Fruit fly (Drosophila melanogaster): ENCODE data around the gene Hr38.

Gene Hr38

DNA sequence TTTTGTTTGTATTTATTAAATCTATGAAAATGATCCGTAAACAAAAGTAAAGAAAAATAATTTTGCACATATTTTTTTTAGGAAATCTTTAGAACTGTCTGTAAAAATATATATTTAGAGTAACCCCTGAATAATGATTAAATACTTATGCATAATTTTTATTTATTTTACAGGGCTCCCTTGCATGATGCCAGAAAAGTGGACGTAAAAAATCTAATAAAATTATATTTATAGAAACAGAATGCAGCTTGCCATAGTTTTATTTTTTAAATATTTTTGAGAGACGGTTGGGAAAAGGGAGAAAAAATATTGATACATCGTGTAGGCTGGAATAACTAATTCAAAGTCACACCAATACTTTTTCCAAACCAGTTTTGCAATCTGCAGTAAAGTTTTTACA is 65.8 kb downstream of the Hr38 start, which contains the start of gene CG18810:
Gene CG18810, plus strand, starts transcription at position 301 of the 400 bp plus-strand sequence.
- TF ChIP-seq insv (optimal IDR thresholded peaks at IDR 0.05) (no peak), ttk (optimal IDR thresholded peaks at IDR 0.05) (no peak), psq (optimal IDR thresholded peaks at IDR 0.05) (no peak), h (optimal IDR thresholded peaks at IDR 0.05) (no peak), Myc (optimal IDR thresholded peaks at IDR 0.05) (no peak), Sin3A (optimal IDR thresholded peaks at IDR 0.05) (no peak)

DNA sequence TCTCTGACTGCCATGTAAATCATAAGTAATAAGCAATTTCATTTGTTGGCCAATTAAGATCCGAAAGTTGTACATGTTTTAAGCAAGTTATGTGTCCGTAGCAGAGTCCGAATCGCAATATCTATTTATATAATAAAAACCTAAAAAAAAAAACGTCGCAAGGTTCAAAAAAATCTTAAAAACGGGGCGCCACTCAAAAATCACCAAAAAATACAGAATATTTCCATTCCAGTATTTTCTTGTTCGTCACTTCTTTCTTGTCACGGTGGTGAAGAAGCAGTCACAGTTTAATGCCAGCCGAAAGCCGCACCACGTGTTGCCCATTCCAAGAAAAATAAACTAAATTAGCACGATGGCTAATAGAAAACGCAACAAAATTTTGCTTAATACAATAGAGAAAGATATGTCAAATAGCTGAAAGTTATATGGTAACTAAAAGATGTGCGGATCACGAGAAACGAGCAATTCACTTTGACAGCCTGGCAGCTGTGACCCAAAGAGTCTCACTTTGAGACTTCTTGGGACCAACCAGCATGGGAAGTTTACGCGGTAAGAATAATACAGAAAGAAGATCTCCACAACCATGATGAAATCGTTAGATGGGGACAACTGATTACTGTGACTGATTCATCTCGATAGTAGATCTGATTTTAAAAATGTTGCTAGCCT is 67.0 kb downstream of the Hr38 start:
- TF ChIP-seq ttk (optimal IDR thresholded peaks at IDR 0.05): no peak
- TF ChIP-seq Myc (optimal IDR thresholded peaks at IDR 0.05): no peak
- TF ChIP-seq psq (optimal IDR thresholded peaks at IDR 0.05): no peak
- no peak for TF ChIP-seq h (optimal IDR thresholded peaks at IDR 0.05)
- no peak for TF ChIP-seq Sin3A (optimal IDR thresholded peaks at IDR 0.05)
- no peak for TF ChIP-seq insv (optimal IDR thresholded peaks at IDR 0.05)

DNA sequence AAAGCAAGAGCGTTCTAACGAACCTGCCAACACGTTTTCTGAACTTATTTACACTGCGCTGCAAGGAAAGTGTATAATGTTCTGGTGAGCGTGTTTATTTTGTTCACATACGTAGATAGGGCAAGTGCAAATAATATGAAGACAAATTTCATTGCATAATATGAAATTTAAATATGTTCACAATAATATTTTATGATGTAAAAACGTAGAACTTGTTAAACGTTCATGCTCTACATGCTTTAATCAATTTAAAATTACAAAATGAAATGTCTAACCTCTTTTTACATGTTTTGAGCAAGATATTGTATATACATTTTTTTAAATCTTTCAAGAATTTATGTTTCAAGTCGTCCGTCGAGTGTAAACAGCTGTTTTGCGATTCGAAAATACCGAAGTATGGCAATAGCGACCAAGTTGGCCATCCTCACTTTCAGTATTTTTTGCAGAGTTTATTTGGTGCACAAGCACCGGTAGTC is 69.0 kb downstream of the Hr38 start, which contains the start of the genes phr6-4 and CG2608:
Gene phr6-4, minus strand, starts transcription at position 398 of the 476 bp plus-strand sequence.
Gene CG2608, plus strand, starts transcription at position 429 of the 476 bp plus-strand sequence.
- TF ChIP-seq Myc (optimal IDR thresholded peaks at IDR 0.05) (no peak), psq (optimal IDR thresholded peaks at IDR 0.05) (no peak), ttk (optimal IDR thresholded peaks at IDR 0.05) (no peak), Sin3A (optimal IDR thresholded peaks at IDR 0.05) (no peak), insv (optimal IDR thresholded peaks at IDR 0.05) (no peak), h (optimal IDR thresholded peaks at IDR 0.05) (no peak)

DNA sequence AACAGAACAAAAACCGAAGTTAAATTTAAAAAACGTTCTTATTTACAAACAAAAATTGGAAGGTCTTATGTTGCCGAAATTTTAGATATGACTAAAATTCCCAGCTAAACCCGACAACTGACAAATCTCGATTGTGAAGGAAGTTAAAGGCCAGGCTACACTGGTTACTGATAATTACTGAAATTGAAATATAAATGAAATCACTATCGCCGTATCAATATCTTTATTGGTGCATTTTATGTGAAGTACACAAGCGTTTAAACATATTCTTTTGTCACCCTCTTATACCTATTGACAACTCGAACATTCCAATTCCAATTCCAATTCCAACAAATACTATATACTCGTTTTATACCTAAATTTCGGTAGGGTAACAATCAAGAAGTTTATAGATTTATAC is 71.2 kb downstream of the Hr38 start, which contains the start of gene CG17470:
Gene CG17470, minus strand, starts transcription at position 101 of the 400 bp plus-strand sequence.
- TF ChIP-seq Myc (optimal IDR thresholded peaks at IDR 0.05): no peak
- no peak for TF ChIP-seq Sin3A (optimal IDR thresholded peaks at IDR 0.05)
- TF ChIP-seq insv (optimal IDR thresholded peaks at IDR 0.05): no peak
- TF ChIP-seq ttk (optimal IDR thresholded peaks at IDR 0.05): no peak
- TF ChIP-seq h (optimal IDR thresholded peaks at IDR 0.05): no peak
- no peak for TF ChIP-seq psq (optimal IDR thresholded peaks at IDR 0.05)

DNA sequence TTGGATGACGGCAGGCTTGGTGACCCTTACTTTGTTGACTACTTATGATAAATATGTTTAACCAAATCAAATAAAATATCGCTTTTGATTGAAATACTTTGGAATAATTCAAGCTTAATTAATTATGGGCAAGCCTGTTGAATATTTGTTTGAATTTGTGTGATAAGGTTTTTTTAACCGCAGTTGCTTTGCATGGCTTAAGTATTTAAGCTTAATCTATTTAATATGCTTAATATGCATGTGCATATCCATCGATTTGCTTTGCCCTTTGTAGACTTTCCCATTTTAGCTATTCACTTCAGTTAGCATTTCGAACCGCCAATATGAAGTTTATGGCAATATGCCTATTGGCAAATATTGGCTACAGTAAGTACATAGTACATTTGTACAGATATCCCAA is 73.8 kb downstream of the Hr38 start, which contains the start of gene Sfp38D:
Gene Sfp38D, plus strand, starts transcription at position 301 of the 400 bp plus-strand sequence.
- TF ChIP-seq psq (optimal IDR thresholded peaks at IDR 0.05) (no peak), Myc (optimal IDR thresholded peaks at IDR 0.05) (no peak), insv (optimal IDR thresholded peaks at IDR 0.05) (no peak), Sin3A (optimal IDR thresholded peaks at IDR 0.05) (no peak), ttk (optimal IDR thresholded peaks at IDR 0.05) (no peak), h (optimal IDR thresholded peaks at IDR 0.05) (no peak)

DNA sequence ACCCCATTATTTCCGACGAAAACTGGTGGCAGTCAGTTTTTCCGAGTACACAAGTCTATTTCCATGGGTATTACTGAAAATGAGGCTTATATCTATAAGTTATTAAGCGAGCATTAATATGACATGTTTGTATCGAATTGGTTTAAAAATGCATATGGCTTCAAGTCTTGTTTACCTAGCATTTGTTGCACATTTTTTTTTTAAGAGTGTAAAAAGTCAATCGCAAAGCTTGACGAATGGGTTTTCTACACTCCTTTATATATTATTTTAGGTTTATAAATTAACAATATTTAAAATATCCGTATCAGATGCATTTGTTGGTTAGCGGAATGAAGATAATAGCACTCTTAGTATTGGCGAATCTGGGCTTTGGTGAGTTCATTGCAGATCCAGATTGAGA is 74.6 kb downstream of the Hr38 start, which contains the start of gene CG31680:
Gene CG31680, plus strand, starts transcription at position 301 of the 400 bp plus-strand sequence.
- TF ChIP-seq ttk (optimal IDR thresholded peaks at IDR 0.05) (no peak), Sin3A (optimal IDR thresholded peaks at IDR 0.05) (no peak), h (optimal IDR thresholded peaks at IDR 0.05) (no peak), insv (optimal IDR thresholded peaks at IDR 0.05) (no peak), Myc (optimal IDR thresholded peaks at IDR 0.05) (no peak), psq (optimal IDR thresholded peaks at IDR 0.05) (no peak)

DNA sequence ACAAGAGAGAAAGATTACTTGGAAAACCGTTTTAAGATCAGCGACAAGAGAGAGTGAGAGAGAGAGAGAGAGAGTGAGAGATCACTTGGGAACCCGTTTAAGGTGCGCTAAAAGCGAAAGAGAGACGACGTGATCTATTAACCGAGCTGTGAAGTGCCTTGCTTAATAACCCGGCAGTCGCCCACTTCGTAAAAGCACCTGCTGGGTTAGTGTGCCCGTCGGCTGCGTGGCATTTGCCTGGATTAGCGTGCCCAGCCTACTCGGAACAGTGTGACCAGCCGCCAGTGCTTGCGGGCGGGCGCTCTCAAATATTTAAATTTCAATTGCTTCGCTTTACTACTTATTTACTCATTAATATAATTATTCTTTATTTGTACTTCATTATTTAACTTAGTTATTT is 76.0 kb downstream of the Hr38 start:
- no peak for TF ChIP-seq Sin3A (optimal IDR thresholded peaks at IDR 0.05)
- TF ChIP-seq insv (optimal IDR thresholded peaks at IDR 0.05): no peak
- no peak for TF ChIP-seq ttk (optimal IDR thresholded peaks at IDR 0.05)
- no peak for TF ChIP-seq h (optimal IDR thresholded peaks at IDR 0.05)
- TF ChIP-seq psq (optimal IDR thresholded peaks at IDR 0.05): no peak
- no peak for TF ChIP-seq Myc (optimal IDR thresholded peaks at IDR 0.05)

DNA sequence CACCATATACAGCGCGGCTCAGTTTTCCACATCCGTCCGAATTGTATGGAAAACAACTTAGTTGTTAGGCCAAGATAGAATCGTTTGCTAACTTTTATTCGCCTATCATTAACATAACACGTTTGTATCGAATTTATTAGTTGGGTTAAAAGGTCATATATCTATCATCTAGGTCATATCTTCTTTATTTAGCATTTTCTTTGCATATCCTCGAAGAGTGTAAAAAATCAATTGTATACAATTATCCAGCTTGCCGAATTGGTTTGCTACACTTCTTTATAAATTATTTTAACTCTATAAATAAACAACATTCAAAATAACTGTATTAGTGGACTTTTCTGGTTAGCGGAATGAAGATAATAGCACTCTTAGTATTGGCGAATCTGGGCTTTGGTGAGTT is 80.2 kb downstream of the Hr38 start, which contains the start of gene CG17472:
Gene CG17472, plus strand, starts transcription at position 301 of the 400 bp plus-strand sequence.
- TF ChIP-seq insv (optimal IDR thresholded peaks at IDR 0.05): no peak
- no peak for TF ChIP-seq Myc (optimal IDR thresholded peaks at IDR 0.05)
- TF ChIP-seq psq (optimal IDR thresholded peaks at IDR 0.05): no peak
- TF ChIP-seq Sin3A (optimal IDR thresholded peaks at IDR 0.05): no peak
- no peak for TF ChIP-seq h (optimal IDR thresholded peaks at IDR 0.05)
- no peak for TF ChIP-seq ttk (optimal IDR thresholded peaks at IDR 0.05)

Measured in Kc167 (cell line).